Comparison of ENCODE assay signal across 5 fruit fly cellular contexts in the genomic region with DNA sequence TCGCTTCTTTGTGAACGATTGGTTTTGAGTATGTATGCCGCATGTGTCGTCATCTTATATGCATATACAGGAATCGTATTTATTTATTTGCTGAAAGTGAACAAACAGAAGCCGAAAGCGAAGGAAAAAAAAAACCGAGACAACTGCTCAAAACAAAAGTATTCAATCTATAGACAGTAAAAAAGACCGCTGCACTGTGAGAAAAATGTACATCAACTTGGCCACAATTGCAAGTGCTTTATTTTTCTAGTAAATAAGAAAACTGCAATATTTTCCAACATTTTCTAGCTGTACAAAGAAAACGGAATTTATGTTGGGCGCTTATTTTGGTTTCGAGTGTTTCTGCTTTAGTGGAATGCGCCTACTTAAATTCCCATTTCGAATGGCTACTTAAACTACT.
TF ChIP-seq lines count a peak whose summit lies in the region.

No protein-coding gene starts in this region.

- TF ChIP-seq CTCF in whole organism, embryonic (GFP tag; optimal IDR thresholded peaks at IDR 0.05; lab: Kevin White, UChicago): no peak

TF ChIP-seq in whole organism, adult, 20 proteins besides CTCF, POLR2A, EP300 and RAD21:
- TF ChIP-seq Clk (GFP tag; optimal IDR thresholded peaks at IDR 0.05; lab: Kevin White, UChicago) (no peak), tj (GFP tag; optimal IDR thresholded peaks at IDR 0.05; lab: Kevin White, UChicago) (peak; percentile 10)

TF ChIP-seq in whole organism, embryonic, 481 proteins besides CTCF, POLR2A, EP300 and RAD21 (continues in another document):
- peak; percentile 27; the same call in 1 of the 2 replicates for TF ChIP-seq Rfx (GFP tag; IDR thresholded peaks at IDR 0.05; lab: Robert Waterston, UW)
- TF ChIP-seq gcm (GFP tag; optimal IDR thresholded peaks at IDR 0.05; lab: Kevin White, UChicago): no peak
- TF ChIP-seq CG16815 (GFP tag; optimal IDR thresholded peaks at IDR 0.05; lab: Kevin White, UChicago): no peak
- TF ChIP-seq lilli (GFP tag; optimal IDR thresholded peaks at IDR 0.05; lab: Kevin White, UChicago): no peak
- no peak for TF ChIP-seq Hmx (GFP tag; optimal IDR thresholded peaks at IDR 0.05; lab: Kevin White, UChicago)
- no peak for TF ChIP-seq salm (tag; optimal IDR thresholded peaks at IDR 0.05; lab: Kevin White, UChicago)
- no peak for TF ChIP-seq eyg (GFP tag; optimal IDR thresholded peaks at IDR 0.05; lab: Kevin White, UChicago)
- TF ChIP-seq CG3847 (GFP tag; IDR thresholded peaks at IDR 0.05; lab: Robert Waterston, UW): no peak
- TF ChIP-seq jing (GFP tag; optimal IDR thresholded peaks at IDR 0.05; lab: Kevin White, UChicago): no peak
- no peak for TF ChIP-seq al (GFP tag; IDR thresholded peaks at IDR 0.05; lab: Robert Waterston, UW)
- TF ChIP-seq grn (GFP tag; optimal IDR thresholded peaks at IDR 0.05; lab: Kevin White, UChicago): no peak
- TF ChIP-seq peb (GFP tag; IDR thresholded peaks at IDR 0.05; lab: Robert Waterston, UW): no peak
- no peak for TF ChIP-seq Gsc (GFP tag; IDR thresholded peaks at IDR 0.05; lab: Robert Waterston, UW)
- no peak for TF ChIP-seq CG8290 (GFP tag; optimal IDR thresholded peaks at IDR 0.05; lab: Kevin White, UChicago)
- TF ChIP-seq CG8290 (tag; optimal IDR thresholded peaks at IDR 0.05; lab: Kevin White, UChicago): no peak
- no peak for TF ChIP-seq wek (GFP tag; optimal IDR thresholded peaks at IDR 0.05; lab: Kevin White, UChicago)
- TF ChIP-seq scrt (GFP tag; optimal IDR thresholded peaks at IDR 0.05; lab: Kevin White, UChicago): no peak
- TF ChIP-seq CG17186 (GFP tag; optimal IDR thresholded peaks at IDR 0.05; lab: Kevin White, UChicago): no peak
- peak; percentile 88 for TF ChIP-seq sens (GFP tag; lab: Kevin White, UChicago)
- TF ChIP-seq Drgx (GFP tag; IDR thresholded peaks at IDR 0.05; lab: Robert Waterston, UW): no peak
- no peak for TF ChIP-seq pita (GFP tag; optimal IDR thresholded peaks at IDR 0.05; lab: Kevin White, UChicago)
- TF ChIP-seq CG12104 (GFP tag; optimal IDR thresholded peaks at IDR 0.05; lab: Kevin White, UChicago): no peak
- TF ChIP-seq CG3281 (GFP tag; optimal IDR thresholded peaks at IDR 0.05; lab: Kevin White, UChicago): no peak

TF ChIP-seq in whole organism, prepupa, 60 proteins besides CTCF, POLR2A, EP300 and RAD21 (continues in another document):
- TF ChIP-seq fd85E (GFP tag; optimal IDR thresholded peaks at IDR 0.05; lab: Kevin White, UChicago) (no peak), CG15336 (GFP tag; IDR thresholded peaks at IDR 0.05; lab: Robert Waterston, UW) (no peak; the same call in 1 of the 2 replicates), Gug (GFP tag; IDR thresholded peaks at IDR 0.05; lab: Robert Waterston, UW) (0 out of 2 replicates have a peak, but pooled peaks have one; percentile 39), Hr4 (GFP tag; optimal IDR thresholded peaks at IDR 0.05; lab: Kevin White, UChicago) (peak; percentile 31), CG8319 (GFP tag; optimal IDR thresholded peaks at IDR 0.05; lab: Kevin White, UChicago) (peak; percentile 15), CG4318 (GFP tag; optimal IDR thresholded peaks at IDR 0.05; lab: Kevin White, UChicago) (no peak), vri (GFP tag; optimal IDR thresholded peaks at IDR 0.05; lab: Kevin White, UChicago) (peak; percentile 46), CG6276 (GFP tag; optimal IDR thresholded peaks at IDR 0.05; lab: Kevin White, UChicago) (peak; percentile 30), pdm3 (GFP tag; optimal IDR thresholded peaks at IDR 0.05; lab: Kevin White, UChicago) (peak; percentile 53), Lpt (GFP tag; optimal IDR thresholded peaks at IDR 0.05; lab: Kevin White, UChicago) (peak; percentile 38), Ets96B (tag; optimal IDR thresholded peaks at IDR 0.05; lab: Kevin White, UChicago) (peak; percentile 28), cyc (GFP tag; optimal IDR thresholded peaks at IDR 0.05; lab: Kevin White, UChicago) (peak; percentile 64), salr (GFP tag; optimal IDR thresholded peaks at IDR 0.05; lab: Kevin White, UChicago) (no peak), CG3919 (GFP tag; optimal IDR thresholded peaks at IDR 0.05; lab: Kevin White, UChicago) (peak; percentile 51), ss (GFP tag; optimal IDR thresholded peaks at IDR 0.05; lab: Kevin White, UChicago) (no peak), CG10669 (GFP tag; optimal IDR thresholded peaks at IDR 0.05; lab: Kevin White, UChicago) (peak; percentile 33), spab (GFP tag; optimal IDR thresholded peaks at IDR 0.05; lab: Kevin White, UChicago) (no peak), CG10631 (GFP tag; optimal IDR thresholded peaks at IDR 0.05; lab: Kevin White, UChicago) (peak; percentile 30), lz (GFP tag; optimal IDR thresholded peaks at IDR 0.05; lab: Kevin White, UChicago) (peak; percentile 51), Hr39 (GFP tag; optimal IDR thresholded peaks at IDR 0.05; lab: Kevin White, UChicago) (peak; percentile 64), CG1621 (tag; optimal IDR thresholded peaks at IDR 0.05; lab: Kevin White, UChicago) (no peak)

TF ChIP-seq in whole organism, pupa, 21 proteins besides CTCF, POLR2A, EP300 and RAD21:
- TF ChIP-seq CG8159 (tag; optimal IDR thresholded peaks at IDR 0.05; lab: Kevin White, UChicago): peak; percentile 30
- peak; percentile 25 for TF ChIP-seq CG17806 (tag; optimal IDR thresholded peaks at IDR 0.05; lab: Kevin White, UChicago)
- peak; percentile 69 for TF ChIP-seq CG4496 (GFP tag; IDR thresholded peaks at IDR 0.05; lab: Robert Waterston, UW)
- TF ChIP-seq Snoo (tag; optimal IDR thresholded peaks at IDR 0.05; lab: Kevin White, UChicago): peak; percentile 39
- peak; percentile 37 for TF ChIP-seq Pif1A (GFP tag; optimal IDR thresholded peaks at IDR 0.05; lab: Kevin White, UChicago)
- TF ChIP-seq CG10348 (GFP tag; IDR thresholded peaks at IDR 0.05; lab: Robert Waterston, UW): no peak
- TF ChIP-seq CG12605 (GFP tag; IDR thresholded peaks at IDR 0.05; lab: Robert Waterston, UW): 0 out of 2 replicates have a peak, but pooled peaks have one; percentile 24
- no peak for TF ChIP-seq EcR (GFP tag; optimal IDR thresholded peaks at IDR 0.05; lab: Kevin White, UChicago)
- TF ChIP-seq Pif1B (GFP tag; optimal IDR thresholded peaks at IDR 0.05; lab: Kevin White, UChicago): peak; percentile 38
- peak; percentile 16 for TF ChIP-seq CG15710 (tag; optimal IDR thresholded peaks at IDR 0.05; lab: Kevin White, UChicago)
- peak; percentile 16; the same call in 1 of the 2 replicates for TF ChIP-seq Ets98B (GFP tag; IDR thresholded peaks at IDR 0.05; lab: Robert Waterston, UW)
- peak; percentile 50 for TF ChIP-seq CG32121 (GFP tag; IDR thresholded peaks at IDR 0.05; lab: Robert Waterston, UW)
- no peak for TF ChIP-seq CG13204 (GFP tag; optimal IDR thresholded peaks at IDR 0.05; lab: Kevin White, UChicago)
- TF ChIP-seq fd96Ca (GFP tag; IDR thresholded peaks at IDR 0.05; lab: Robert Waterston, UW): peak; percentile 65; the same call in 2 of the 3 replicates
- no peak for TF ChIP-seq CG8301 (tag; optimal IDR thresholded peaks at IDR 0.05; lab: Kevin White, UChicago)
- TF ChIP-seq CG34367 (tag; optimal IDR thresholded peaks at IDR 0.05; lab: Kevin White, UChicago): no peak
- TF ChIP-seq CG14655 (GFP tag; optimal IDR thresholded peaks at IDR 0.05; lab: Kevin White, UChicago): peak; percentile 44
- TF ChIP-seq CG9948 (tag; optimal IDR thresholded peaks at IDR 0.05; lab: Kevin White, UChicago): peak; percentile 2
- no peak for TF ChIP-seq D1 (tag; optimal IDR thresholded peaks at IDR 0.05; lab: Kevin White, UChicago)

TF ChIP-seq in whole organism, wandering third instar larva, 38 proteins besides CTCF, POLR2A, EP300 and RAD21:
- TF ChIP-seq sv (GFP tag; optimal IDR thresholded peaks at IDR 0.05; lab: Kevin White, UChicago) (no peak), GATAd (GFP tag; optimal IDR thresholded peaks at IDR 0.05; lab: Kevin White, UChicago) (no peak), br (GFP tag; optimal IDR thresholded peaks at IDR 0.05; lab: Kevin White, UChicago) (peak; percentile 32), dmrt93B (GFP tag; optimal IDR thresholded peaks at IDR 0.05; lab: Kevin White, UChicago) (peak; percentile 4), h (GFP tag; optimal IDR thresholded peaks at IDR 0.05; lab: Kevin White, UChicago) (peak; percentile 41), psq (GFP tag; optimal IDR thresholded peaks at IDR 0.05; lab: Kevin White, UChicago) (peak; percentile 41), foxo (GFP tag; optimal IDR thresholded peaks at IDR 0.05; lab: Kevin White, UChicago) (peak in 1 of 2 experiments; percentile 55), Dfd (GFP tag; optimal IDR thresholded peaks at IDR 0.05; lab: Kevin White, UChicago) (no peak), OdsH (GFP tag; optimal IDR thresholded peaks at IDR 0.05; lab: Kevin White, UChicago) (peak; percentile 43), Hnf4 (GFP tag; optimal IDR thresholded peaks at IDR 0.05; lab: Kevin White, UChicago) (peak; percentile 25), brk (GFP tag; optimal IDR thresholded peaks at IDR 0.05; lab: Kevin White, UChicago) (no peak), dl (GFP tag; optimal IDR thresholded peaks at IDR 0.05; lab: Kevin White, UChicago; ENCODE audit: insufficient read depth in 1 of 2, partially characterized antibody in 2 of 2) (no peak), Sp1 (GFP tag; optimal IDR thresholded peaks at IDR 0.05; lab: Kevin White, UChicago) (peak; percentile 56), ey (GFP tag; optimal IDR thresholded peaks at IDR 0.05; lab: Kevin White, UChicago) (peak; percentile 46), Myc (optimal IDR thresholded peaks at IDR 0.05; lab: Kevin White, UChicago) (no peak), fru (GFP tag; optimal IDR thresholded peaks at IDR 0.05; lab: Kevin White, UChicago) (peak; percentile 44), HLH106 (tag; optimal IDR thresholded peaks at IDR 0.05; lab: Kevin White, UChicago) (peak; percentile 28), rgr (GFP tag; optimal IDR thresholded peaks at IDR 0.05; lab: Kevin White, UChicago) (peak; percentile 60), Rel (GFP tag; optimal IDR thresholded peaks at IDR 0.05; lab: Kevin White, UChicago) (no peak), Rel (tag; optimal IDR thresholded peaks at IDR 0.05; lab: Kevin White, UChicago) (peak; percentile 25), Vsx2 (GFP tag; optimal IDR thresholded peaks at IDR 0.05; lab: Kevin White, UChicago; ENCODE audit: partially characterized antibody) (no peak)
